Fruit fly (Drosophila melanogaster): ENCODE measurements around the gene Naa60.

DNA sequence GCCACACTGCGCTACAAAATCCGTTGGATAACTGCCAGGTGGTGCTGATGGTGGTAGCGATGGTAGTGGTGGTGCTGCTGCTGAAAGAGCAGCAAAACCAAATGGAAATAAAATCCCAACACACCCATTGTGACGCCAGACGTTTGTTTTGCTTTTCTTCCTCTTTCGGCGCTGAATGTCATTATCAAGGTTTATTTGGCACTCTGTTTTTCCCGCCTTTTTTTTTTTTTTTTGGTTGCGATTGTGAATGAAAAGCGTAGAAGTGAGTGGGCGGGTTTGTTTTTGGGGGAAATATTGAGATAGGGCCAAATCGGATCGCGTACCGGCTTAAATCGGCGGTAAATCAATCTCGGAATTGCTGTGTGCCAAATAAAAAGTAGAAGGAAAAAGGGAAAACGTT is 49.4 kb upstream of the Naa60 start:
- no peak for TF ChIP-seq ems (GFP tag; optimal IDR thresholded peaks at IDR 0.05)
- TF ChIP-seq CG17829 (tag; optimal IDR thresholded peaks at IDR 0.05), result no peak
- TF ChIP-seq sd (tag; optimal IDR thresholded peaks at IDR 0.05), result no peak
- TF ChIP-seq CG12071 (GFP tag; optimal IDR thresholded peaks at IDR 0.05), result no peak
- no peak for TF ChIP-seq Dek (tag; optimal IDR thresholded peaks at IDR 0.05)
- TF ChIP-seq mirr (GFP tag; optimal IDR thresholded peaks at IDR 0.05), result no peak
- TF ChIP-seq CG2889 (GFP tag; IDR thresholded peaks at IDR 0.05), result no peak
